Fruit fly (Drosophila melanogaster) whole organism, embryonic: Measurements from ENCODE around the gene CG13081.
A peak's percentile ranks its signal among the peaks of the same experiment; 100 is the strongest.

Source experiments
- Aef1 ChIP-seq: fragments of 200-800 bp; sonication (Bioruptor generic); IDR thresholded peaks from 3 replicates; pipeline ENCODE4 v1.3.6; 2022; ENCODE audit warnings: missing biosample characterization, missing genetic modification characterization
- Bgb ChIP-seq: fragments of 200-800 bp; sonication (Bioruptor generic); IDR thresholded peaks from 2 replicates; pipeline ENCODE4 v1.3.6; 2022; ENCODE audit warnings: missing biosample characterization, missing genetic modification characterization; ENCODE audit not compliant: partially characterized antibody
- CG11504 ChIP-seq: fragments of 200-800 bp; sonication (Bioruptor generic); optimal IDR thresholded peaks from 3 replicates; lab custom pipeline; 2019; ENCODE audit warnings: missing biosample characterization, mild to moderate bottlenecking, missing genetic modification characterization, moderate library complexity
- CG12104 ChIP-seq: fragments of 200-800 bp; sonication (Bioruptor generic); optimal IDR thresholded peaks from 3 replicates; lab custom pipeline; 2016; ENCODE audit warnings: missing biosample characterization, missing genetic modification characterization
- CG13287 ChIP-seq: fragments of 200-800 bp; sonication (Bioruptor generic); IDR thresholded peaks from 2 replicates; pipeline ENCODE4 v1.3.6; 2022; ENCODE audit warnings: missing biosample characterization, missing genetic modification characterization; ENCODE audit not compliant: partially characterized antibody
- CG14014 ChIP-seq: fragments of 200-800 bp; sonication (Bioruptor generic); IDR thresholded peaks from 2 replicates; pipeline ENCODE4 v1.3.6; 2022; ENCODE audit warnings: missing biosample characterization, missing genetic modification characterization
- CG17385 ChIP-seq: fragments of 200-800 bp; sonication (Bioruptor generic); optimal IDR thresholded peaks from 3 replicates; lab custom pipeline; 2018; ENCODE audit warnings: missing biosample characterization, mild to moderate bottlenecking, missing genetic modification characterization
- CG1792 ChIP-seq: fragments of 200-800 bp; sonication (Bioruptor generic); optimal IDR thresholded peaks from 2 replicates; lab custom pipeline; 2016; ENCODE audit warnings: missing biosample characterization, missing genetic modification characterization
- CG18476 ChIP-seq: fragments of 200-800 bp; sonication (Bioruptor generic); optimal IDR thresholded peaks from 2 replicates; lab custom pipeline; 2016; ENCODE audit warnings: missing biosample characterization, mild to moderate bottlenecking, missing genetic modification characterization
- CG2202 ChIP-seq: fragments of 200-800 bp; sonication (Bioruptor generic); optimal IDR thresholded peaks from 2 replicates; lab custom pipeline; 2018; ENCODE audit warnings: missing biosample characterization, mild to moderate bottlenecking, missing genetic modification characterization
- CG30431 ChIP-seq: fragments of 200-800 bp; sonication (Bioruptor generic); optimal IDR thresholded peaks from 2 replicates; lab custom pipeline; 2017; ENCODE audit warnings: missing biosample characterization, missing genetic modification characterization
- CG33213 ChIP-seq: fragments of 200-800 bp; sonication (Bioruptor generic); optimal IDR thresholded peaks from 3 replicates; lab custom pipeline; 2016; ENCODE audit warnings: missing biosample characterization, missing genetic modification characterization
- CG7372 ChIP-seq: fragments of 200-800 bp; sonication (Bioruptor generic); IDR thresholded peaks from 2 replicates; pipeline ENCODE4 v1.3.6; 2022; ENCODE audit warnings: missing biosample characterization, missing genetic modification characterization
- CG8765 ChIP-seq: fragments of 200-800 bp; sonication (Bioruptor generic); IDR thresholded peaks from 2 replicates; pipeline ENCODE4 v1.3.6; 2022; ENCODE audit warnings: missing biosample characterization, missing genetic modification characterization
- CG8924 ChIP-seq: fragments of 200-800 bp; optimal IDR thresholded peaks from 3 replicates; lab custom pipeline; 2019; ENCODE audit warnings: missing biosample characterization, mild to moderate bottlenecking, missing genetic modification characterization, moderate library complexity
- CG9932 ChIP-seq: fragments of 200-800 bp; sonication (Bioruptor generic); IDR thresholded peaks from 2 replicates; pipeline ENCODE4 v1.3.6; 2022; ENCODE audit warnings: missing biosample characterization, missing genetic modification characterization
- Chrac-16 ChIP-seq: fragments of 200-800 bp; sonication (Bioruptor generic); optimal IDR thresholded peaks from 3 replicates; lab custom pipeline; 2016; ENCODE audit warnings: missing biosample characterization, missing genetic modification characterization
- CkIIα-i1 ChIP-seq: fragments of 200-800 bp; sonication (Bioruptor generic); IDR thresholded peaks from 2 replicates; pipeline ENCODE4 v1.3.6; 2022; ENCODE audit warnings: missing biosample characterization, missing genetic modification characterization
- CoRest ChIP-seq: fragments of 200-800 bp; sonication (Bioruptor generic); optimal IDR thresholded peaks from 3 replicates; lab custom pipeline; 2018; ENCODE audit warnings: missing biosample characterization, mild to moderate bottlenecking, missing genetic modification characterization, moderate library complexity
- D19A ChIP-seq: fragments of 200-800 bp; optimal IDR thresholded peaks from 3 replicates; lab custom pipeline; 2019; ENCODE audit warnings: missing biosample characterization, mild to moderate bottlenecking, missing genetic modification characterization, moderate library complexity
- H15 ChIP-seq: fragments of 200-800 bp; sonication (Bioruptor generic); IDR thresholded peaks from 3 replicates; pipeline ENCODE4 v1.3.6; 2022; ENCODE audit warnings: missing biosample characterization, missing genetic modification characterization
- Hand ChIP-seq: fragments of 200-800 bp; sonication (Bioruptor generic); optimal IDR thresholded peaks from 2 replicates; lab custom pipeline; 2017; ENCODE audit warnings: mild to moderate bottlenecking, missing biosample characterization, missing genetic modification reagents, missing genetic modification characterization
- Hr39 ChIP-seq: fragments of >200 bp; optimal IDR thresholded peaks from 2 replicates; lab custom pipeline; 2017
- Hr78 ChIP-seq, 2 experiments: fragments of 200-800 bp in 1 of 2; fragments of >200 bp in 1 of 2; sonication (Bioruptor generic) in 1 of 2; optimal IDR thresholded peaks; 2 replicates each; lab custom pipeline; 2017 to 2019; ENCODE audit warnings: missing biosample characterization in 2 of 2, missing genetic modification characterization in 2 of 2, mild to moderate bottlenecking in 1 of 2, moderate library complexity in 1 of 2
- Kr ChIP-seq: fragments of 200-800 bp; sonication (Bioruptor generic); optimal IDR thresholded peaks from 2 replicates; lab custom pipeline; 2017; ENCODE audit warnings: missing biosample characterization, mild to moderate bottlenecking, missing genetic modification characterization
- Mad ChIP-seq: fragments of 200-800 bp; sonication (Bioruptor generic); optimal IDR thresholded peaks from 2 replicates; lab custom pipeline; 2016; ENCODE audit warnings: missing biosample characterization, missing genetic modification characterization
- NK7.1 ChIP-seq: fragments of 200-800 bp; sonication (Bioruptor generic); optimal IDR thresholded peaks from 3 replicates; lab custom pipeline; 2016; ENCODE audit warnings: missing biosample characterization, missing genetic modification characterization
- Neu2 ChIP-seq: fragments of 200-800 bp; sonication (Bioruptor generic); optimal IDR thresholded peaks from 3 replicates; lab custom pipeline; 2016; ENCODE audit warnings: missing biosample characterization, missing genetic modification characterization, borderline replicate concordance
- NfI ChIP-seq: fragments of 200-800 bp; sonication (Bioruptor generic); optimal IDR thresholded peaks from 3 replicates; lab custom pipeline; 2018; ENCODE audit warnings: missing biosample characterization, mild to moderate bottlenecking, missing genetic modification characterization, moderate library complexity
- Ravus ChIP-seq: fragments of 200-800 bp; sonication (Bioruptor generic); IDR thresholded peaks from 2 replicates; pipeline ENCODE4 v1.3.6; 2022; ENCODE audit warnings: missing biosample characterization, missing genetic modification characterization
- Scr ChIP-seq: fragments of 200-800 bp; sonication (Bioruptor generic); IDR thresholded peaks from 2 replicates; pipeline ENCODE4 v1.3.6; 2022; ENCODE audit warnings: missing biosample characterization, missing genetic modification characterization; ENCODE audit not compliant: partially characterized antibody
- Stat92E ChIP-seq, 3 experiments: fragments of >200 bp in 2 of 3; fragments of 200-800 bp in 1 of 3; sonication (Bioruptor generic) in 1 of 3; optimal IDR thresholded peaks; 2 replicates each; lab custom pipeline; 2017 to 2019; ENCODE audit warnings: missing biosample characterization in 3 of 3, missing genetic modification characterization in 3 of 3, mild to moderate bottlenecking in 1 of 3, moderate library complexity in 1 of 3
- Xrp1 ChIP-seq: fragments of 200-800 bp; sonication (Bioruptor generic); IDR thresholded peaks from 2 replicates; pipeline ENCODE4 v1.3.6; 2022; ENCODE audit warnings: missing biosample characterization, missing genetic modification characterization
- al ChIP-seq: fragments of 200-800 bp; sonication (Bioruptor generic); IDR thresholded peaks from 2 replicates; pipeline ENCODE4 v1.3.6; 2022; ENCODE audit warnings: missing biosample characterization, missing genetic modification characterization
- br ChIP-seq: fragments of >200 bp; optimal IDR thresholded peaks from 2 replicates; lab custom pipeline; 2017
- chinmo ChIP-seq: fragments of 200-800 bp; sonication (Bioruptor generic); IDR thresholded peaks from 4 replicates; pipeline ENCODE4 v1.3.6; 2022; ENCODE audit warnings: missing biosample characterization, missing genetic modification characterization; ENCODE audit not compliant: partially characterized antibody
- eve ChIP-seq, 2 experiments: fragments of >200 bp; optimal IDR thresholded peaks; 2 replicates each; lab custom pipeline; 2017; ENCODE audit warnings: missing biosample characterization in 2 of 2, missing genetic modification characterization in 2 of 2
- fd96Cb ChIP-seq: fragments of 200-800 bp; sonication (Bioruptor generic); optimal IDR thresholded peaks from 2 replicates; lab custom pipeline; 2018; ENCODE audit warnings: missing biosample characterization, mild to moderate bottlenecking, missing genetic modification characterization, moderate library complexity
- gro ChIP-seq: fragments of 200-800 bp; sonication (Bioruptor generic); optimal IDR thresholded peaks from 2 replicates; lab custom pipeline; 2016; ENCODE audit warnings: missing biosample characterization, missing genetic modification characterization
- ham ChIP-seq: fragments of 200-800 bp; sonication (Bioruptor generic); IDR thresholded peaks from 2 replicates; pipeline ENCODE4 v1.3.6; 2022; ENCODE audit warnings: missing biosample characterization, missing genetic modification characterization
- jumu ChIP-seq: fragments of 200-800 bp; sonication (Bioruptor generic); optimal IDR thresholded peaks from 3 replicates; lab custom pipeline; 2016; ENCODE audit warnings: missing biosample characterization, missing genetic modification characterization
- kni ChIP-seq: fragments of 200-800 bp; sonication (Bioruptor generic); optimal IDR thresholded peaks from 3 replicates; lab custom pipeline; 2017; ENCODE audit warnings: mild to moderate bottlenecking, missing biosample characterization, missing genetic modification reagents, missing genetic modification characterization
- maf-S ChIP-seq: fragments of 200-800 bp; sonication (Bioruptor generic); optimal IDR thresholded peaks from 2 replicates; lab custom pipeline; 2016; ENCODE audit warnings: missing biosample characterization, missing genetic modification characterization
- mam ChIP-seq: fragments of 200-800 bp; sonication (Bioruptor generic); optimal IDR thresholded peaks from 3 replicates; lab custom pipeline; 2016; ENCODE audit warnings: missing biosample characterization, missing genetic modification characterization
- nerfin-1 ChIP-seq: fragments of 200-800 bp; sonication (Bioruptor generic); optimal IDR thresholded peaks from 3 replicates; lab custom pipeline; 2019; ENCODE audit warnings: missing biosample characterization, mild to moderate bottlenecking, missing genetic modification characterization, moderate library complexity
- pb ChIP-seq: fragments of 200-800 bp; sonication (Bioruptor generic); optimal IDR thresholded peaks from 3 replicates; lab custom pipeline; 2016; ENCODE audit warnings: missing biosample characterization, missing genetic modification characterization
- sc ChIP-seq, 3 experiments: fragments of >200 bp in 2 of 3; fragments of 200-800 bp in 1 of 3; sonication (Bioruptor generic) in 1 of 3; optimal IDR thresholded peaks; 2 replicates in 2 of 3; 3 replicates in 1 of 3; lab custom pipeline; 2017; ENCODE audit warnings: mild to moderate bottlenecking in 1 of 3, missing biosample characterization in 1 of 3, missing genetic modification characterization in 1 of 3, missing genetic modification reagents in 1 of 3
- sd ChIP-seq: fragments of 200-800 bp; sonication (Bioruptor generic); optimal IDR thresholded peaks from 3 replicates; lab custom pipeline; 2018; ENCODE audit warnings: missing biosample characterization, mild to moderate bottlenecking, missing genetic modification characterization, moderate library complexity
- sob ChIP-seq: fragments of 200-800 bp; sonication (Bioruptor generic); IDR thresholded peaks from 2 replicates; pipeline ENCODE4 v1.3.6; 2022; ENCODE audit warnings: missing biosample characterization, missing genetic modification characterization
- trh ChIP-seq: fragments of 200-800 bp; sonication (Bioruptor generic); optimal IDR thresholded peaks from 2 replicates; lab custom pipeline; 2016; ENCODE audit warnings: missing biosample characterization, missing genetic modification characterization

CG13081 gene

dm6 chr2L:19577187-19577765 is 36.9 kb downstream of the CG13081 start, which contains the start of the genes spi and msb1l (continued):
- TF ChIP-seq CG8924 (tag; lab: Kevin White, UChicago) (peak; percentile 65), br (no peak), kni (no peak), CkIIα-i1 (GFP tag; lab: Robert Waterston, UW) (no peak), Stat92E (GFP tag; optimal IDR thresholded peaks at IDR 0.05; lab: Kevin White, UChicago) (no peak), CG8765 (no peak), maf-S (GFP tag; lab: Kevin White, UChicago) (no peak), CG7372 (no peak), sd (no peak), Hand (GFP tag; lab: Kevin White, UChicago) (no peak), Mad (GFP tag; lab: Kevin White, UChicago) (peak; percentile 6), eve (GFP tag; optimal IDR thresholded peaks at IDR 0.05; lab: Kevin White, UChicago) (no peak), CG30431 (GFP tag; lab: Kevin White, UChicago) (no peak), gro (GFP tag; lab: Kevin White, UChicago) (no peak), Hr78 (GFP tag; optimal IDR thresholded peaks at IDR 0.05; lab: Kevin White, UChicago) (no peak), Hr39 (lab: Kevin White, UChicago) (no peak), pb (GFP tag; lab: Kevin White, UChicago) (no peak), Ravus (GFP tag; lab: Robert Waterston, UW) (no peak), Kr (GFP tag; lab: Kevin White, UChicago) (no peak), chinmo (GFP tag; lab: Robert Waterston, UW) (no peak), Bgb (GFP tag; lab: Robert Waterston, UW) (no peak), CG33213 (no peak), CG13287 (GFP tag; lab: Robert Waterston, UW) (peak; percentile 57), NfI (GFP tag; lab: Kevin White, UChicago) (peak; percentile 56), CG9932 (GFP tag; lab: Robert Waterston, UW) (peak; percentile 81), D19A (tag; lab: Kevin White, UChicago) (peak; percentile 37), al (GFP tag; lab: Robert Waterston, UW) (peak; percentile 55), CG2202 (tag; lab: Kevin White, UChicago) (peak; percentile 1), NK7.1 (GFP tag; lab: Kevin White, UChicago) (no peak), CG14014 (GFP tag; lab: Robert Waterston, UW) (no peak), ham (GFP tag; lab: Robert Waterston, UW) (no peak), mam (GFP tag; lab: Kevin White, UChicago) (peak; percentile 35), jumu (GFP tag; lab: Kevin White, UChicago) (no peak), sob (GFP tag; lab: Robert Waterston, UW) (peak; percentile 69; the same call in 1 of the 2 replicates), sc (optimal IDR thresholded peaks at IDR 0.05; lab: Kevin White, UChicago) (no peak), sc (GFP tag; optimal IDR thresholded peaks at IDR 0.05; lab: Kevin White, UChicago) (peak; percentile 27), CG12104 (GFP tag; lab: Kevin White, UChicago) (peak; percentile 71), Chrac-16 (GFP tag; lab: Kevin White, UChicago) (peak; percentile 54), trh (GFP tag; lab: Kevin White, UChicago) (no peak), Neu2 (no peak), CG1792 (GFP tag; lab: Kevin White, UChicago) (no peak), Scr (GFP tag; lab: Robert Waterston, UW) (peak; percentile 63), Aef1 (peak; percentile 41; the same call in 2 of the 3 replicates), Xrp1 (no peak; the same call in 1 of the 2 replicates), H15 (GFP tag; lab: Robert Waterston, UW) (peak; percentile 54; the same call in 1 of the 3 replicates), fd96Cb (tag; lab: Kevin White, UChicago) (peak; percentile 45), CG18476 (GFP tag; lab: Kevin White, UChicago) (no peak), CG17385 (GFP tag; lab: Kevin White, UChicago) (peak; percentile 29), nerfin-1 (tag; lab: Kevin White, UChicago) (no peak), CoRest (tag; lab: Kevin White, UChicago) (peak; percentile 81), CG11504 (tag; lab: Kevin White, UChicago) (peak; percentile 75)
